Fruit fly (Drosophila melanogaster) whole organism: ENCODE results near the gene CG31245.

Experiments
- CG8478 ChIP-seq: fragments of >200 bp; optimal IDR thresholded peaks from 2 replicates; lab custom pipeline; 2018; ENCODE audit warnings: inconsistent platforms
- Dll ChIP-seq: fragments of >200 bp; optimal IDR thresholded peaks from 2 replicates; lab custom pipeline; 2017
- psq ChIP-seq: fragments of >200 bp; optimal IDR thresholded peaks from 2 replicates; lab custom pipeline; 2017
- usp ChIP-seq: fragments of >200 bp; optimal IDR thresholded peaks from 2 replicates; lab custom pipeline; 2017; ENCODE audit warnings: missing biosample characterization, missing genetic modification characterization, mixed read lengths

DNA sequence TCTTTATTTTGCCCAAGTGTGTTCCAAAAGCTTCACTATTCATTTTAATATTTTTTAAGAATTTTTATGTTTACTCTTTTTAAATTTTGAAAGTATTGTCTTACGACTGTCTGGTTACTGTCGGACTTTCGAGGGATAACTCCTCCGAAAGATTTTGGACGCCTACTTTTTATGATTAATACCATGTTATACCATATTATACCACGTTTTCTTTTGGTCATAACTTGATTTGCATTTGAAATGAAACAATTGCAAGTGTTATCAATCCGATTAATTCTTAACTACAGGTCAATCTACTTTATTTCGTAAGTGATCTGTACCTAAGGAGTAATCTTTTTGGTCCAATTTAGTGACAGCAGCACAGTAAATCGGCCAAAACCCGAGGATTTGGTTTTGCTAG, 1.1 kb downstream of the CG31245 start, which contains the start of gene CG31404:
- TF ChIP-seq CG8478 (lab: Kevin White, UChicago), result no peak
- no peak for TF ChIP-seq Dll (lab: Kevin White, UChicago)
- no peak for TF ChIP-seq psq
- no peak for TF ChIP-seq usp
